Fruit fly (Drosophila melanogaster) whole organism, embryonic: ENCODE results near the gene Tollo.

Experiments used
- Atf3 ChIP-seq: fragments of 200-800 bp; sonication (Bioruptor generic); optimal IDR thresholded peaks from 3 replicates; lab custom pipeline; 2016; ENCODE audit warnings: missing biosample characterization, missing genetic modification characterization
- Awh ChIP-seq: fragments of 200-800 bp; sonication (Bioruptor generic); IDR thresholded peaks from 2 replicates; pipeline ENCODE4, ENCODE4 v1.3.6; 2022; ENCODE audit warnings: missing biosample characterization, missing genetic modification characterization
- CG1024 ChIP-seq: fragments of 200-800 bp; sonication (Bioruptor generic); IDR thresholded peaks from 2 replicates; pipeline ENCODE4 v1.3.6; 2022; ENCODE audit warnings: missing biosample characterization, missing genetic modification characterization
- CG11247 ChIP-seq: fragments of 200-800 bp; sonication (Bioruptor generic); IDR thresholded peaks from 2 replicates; pipeline ENCODE4 v1.3.6; 2022; ENCODE audit warnings: missing biosample characterization, missing genetic modification characterization
- CG11504 ChIP-seq: fragments of 200-800 bp; sonication (Bioruptor generic); optimal IDR thresholded peaks from 3 replicates; lab custom pipeline; 2019; ENCODE audit warnings: missing biosample characterization, mild to moderate bottlenecking, missing genetic modification characterization, moderate library complexity
- CG13287 ChIP-seq: fragments of 200-800 bp; sonication (Bioruptor generic); IDR thresholded peaks from 2 replicates; pipeline ENCODE4 v1.3.6; 2022; ENCODE audit warnings: missing biosample characterization, missing genetic modification characterization; ENCODE audit not compliant: partially characterized antibody
- CG13424 ChIP-seq: fragments of 200-800 bp; sonication (Bioruptor generic); optimal IDR thresholded peaks from 2 replicates; lab custom pipeline; 2019; ENCODE audit warnings: missing biosample characterization, mild to moderate bottlenecking, missing genetic modification characterization, moderate library complexity
- CG14014 ChIP-seq: fragments of 200-800 bp; sonication (Bioruptor generic); IDR thresholded peaks from 2 replicates; pipeline ENCODE4 v1.3.6; 2022; ENCODE audit warnings: missing biosample characterization, missing genetic modification characterization
- CG14860 ChIP-seq: fragments of 200-800 bp; sonication (Bioruptor generic); IDR thresholded peaks from 3 replicates; pipeline ENCODE4 v1.3.6; 2022; ENCODE audit warnings: missing biosample characterization, missing genetic modification characterization; ENCODE audit not compliant: partially characterized antibody
- CG15269 ChIP-seq: fragments of 200-800 bp; sonication (Bioruptor generic); optimal IDR thresholded peaks from 2 replicates; lab custom pipeline; 2018; ENCODE audit warnings: missing biosample characterization, mild to moderate bottlenecking, missing genetic modification characterization, moderate library complexity
- CG15601 ChIP-seq: fragments of 200-800 bp; sonication (Bioruptor generic); optimal IDR thresholded peaks from 3 replicates; lab custom pipeline; 2019; ENCODE audit warnings: missing biosample characterization, mild to moderate bottlenecking, missing genetic modification characterization, moderate library complexity
- CG1602 ChIP-seq: fragments of 200-800 bp; sonication (Bioruptor generic); optimal IDR thresholded peaks from 3 replicates; lab custom pipeline; 2016; ENCODE audit warnings: missing biosample characterization, missing genetic modification characterization
- CG1603 ChIP-seq: fragments of 200-800 bp; sonication (Bioruptor generic); optimal IDR thresholded peaks from 2 replicates; lab custom pipeline; 2019; ENCODE audit warnings: missing biosample characterization, mild to moderate bottlenecking, missing genetic modification characterization, moderate library complexity
- CG30431 ChIP-seq: fragments of 200-800 bp; sonication (Bioruptor generic); optimal IDR thresholded peaks from 2 replicates; lab custom pipeline; 2017; ENCODE audit warnings: missing biosample characterization, missing genetic modification characterization
- CG33213 ChIP-seq: fragments of 200-800 bp; sonication (Bioruptor generic); optimal IDR thresholded peaks from 3 replicates; lab custom pipeline; 2016; ENCODE audit warnings: missing biosample characterization, missing genetic modification characterization
- CG4424 ChIP-seq: fragments of 200-800 bp; sonication (Bioruptor generic); optimal IDR thresholded peaks from 3 replicates; lab custom pipeline; 2016; ENCODE audit warnings: missing biosample characterization, missing genetic modification characterization
- CG7839 ChIP-seq: fragments of 200-800 bp; sonication (Bioruptor generic); optimal IDR thresholded peaks from 3 replicates; lab custom pipeline; 2018; ENCODE audit warnings: missing biosample characterization, mild to moderate bottlenecking, missing genetic modification characterization, moderate library complexity
- CG8359 ChIP-seq: fragments of 200-800 bp; sonication (Bioruptor generic); optimal IDR thresholded peaks from 2 replicates; lab custom pipeline; 2017; ENCODE audit warnings: missing biosample characterization, mild to moderate bottlenecking, missing genetic modification characterization, borderline replicate concordance
- CkIIα-i1 ChIP-seq: fragments of 200-800 bp; sonication (Bioruptor generic); IDR thresholded peaks from 2 replicates; pipeline ENCODE4 v1.3.6; 2022; ENCODE audit warnings: missing biosample characterization, missing genetic modification characterization
- Dbx ChIP-seq: fragments of 200-800 bp; sonication (Bioruptor generic); IDR thresholded peaks from 3 replicates; pipeline ENCODE4 v1.3.6; 2022; ENCODE audit warnings: missing biosample characterization, missing genetic modification characterization
- Dref ChIP-seq: fragments of 200-800 bp; sonication (Bioruptor generic); IDR thresholded peaks from 2 replicates; pipeline ENCODE4 v1.3.6; 2022; ENCODE audit warnings: missing biosample characterization, missing genetic modification characterization
- E2f1 ChIP-seq: fragments of 200-800 bp; sonication (Bioruptor generic); IDR thresholded peaks from 2 replicates; pipeline ENCODE4 v1.3.6; 2022; ENCODE audit warnings: missing biosample characterization, missing genetic modification characterization
- Ets97D ChIP-seq: fragments of 200-800 bp; sonication (Bioruptor generic); optimal IDR thresholded peaks from 3 replicates; lab custom pipeline; 2016; ENCODE audit warnings: missing biosample characterization, missing genetic modification characterization
- HLH54F ChIP-seq: fragments of 200-800 bp; sonication (Bioruptor generic); optimal IDR thresholded peaks from 3 replicates; lab custom pipeline; 2016; ENCODE audit warnings: missing biosample characterization, missing genetic modification characterization
- Mad ChIP-seq: fragments of 200-800 bp; sonication (Bioruptor generic); optimal IDR thresholded peaks from 2 replicates; lab custom pipeline; 2016; ENCODE audit warnings: missing biosample characterization, missing genetic modification characterization
- Opbp ChIP-seq: fragments of 200-800 bp; sonication (Bioruptor generic); IDR thresholded peaks from 3 replicates; pipeline ENCODE4 v1.3.6; 2022; ENCODE audit warnings: missing biosample characterization, missing genetic modification characterization; ENCODE audit not compliant: partially characterized antibody
- Sin3A ChIP-seq: fragments of >200 bp; optimal IDR thresholded peaks from 2 replicates; lab custom pipeline; 2018
- Trl ChIP-seq, 3 experiments: fragments of >200 bp in 2 of 3; fragments of 200-800 bp in 1 of 3; sonication (Bioruptor generic) in 1 of 3; optimal IDR thresholded peaks; 2 replicates in 1 of 3; 3 replicates in 2 of 3; lab custom pipeline; 2016 to 2017; ENCODE audit warnings: missing biosample characterization in 1 of 3, missing genetic modification characterization in 1 of 3
- al ChIP-seq: fragments of 200-800 bp; sonication (Bioruptor generic); IDR thresholded peaks from 2 replicates; pipeline ENCODE4 v1.3.6; 2022; ENCODE audit warnings: missing biosample characterization, missing genetic modification characterization
- btn ChIP-seq: fragments of 200-800 bp; sonication (Bioruptor generic); optimal IDR thresholded peaks from 2 replicates; lab custom pipeline; 2016; ENCODE audit warnings: missing biosample characterization, missing genetic modification characterization
- cad ChIP-seq: fragments of >200 bp; optimal IDR thresholded peaks from 2 replicates; lab custom pipeline; 2017; ENCODE audit warnings: missing biosample characterization, missing genetic modification characterization
- chinmo ChIP-seq: fragments of 200-800 bp; sonication (Bioruptor generic); IDR thresholded peaks from 4 replicates; pipeline ENCODE4 v1.3.6; 2022; ENCODE audit warnings: missing biosample characterization, missing genetic modification characterization; ENCODE audit not compliant: partially characterized antibody
- crc ChIP-seq: fragments of 200-800 bp; sonication (Bioruptor generic); optimal IDR thresholded peaks from 2 replicates; lab custom pipeline; 2016; ENCODE audit warnings: missing biosample characterization, missing genetic modification characterization
- dmrt11E ChIP-seq: fragments of 200-800 bp; sonication (Bioruptor generic); optimal IDR thresholded peaks from 3 replicates; lab custom pipeline; 2018; ENCODE audit warnings: missing biosample characterization, mild to moderate bottlenecking, missing genetic modification characterization, moderate library complexity
- dmrt99B ChIP-seq: fragments of 200-800 bp; sonication (Bioruptor generic); optimal IDR thresholded peaks from 2 replicates; lab custom pipeline; 2018; ENCODE audit warnings: missing biosample characterization, mild to moderate bottlenecking, missing genetic modification characterization, moderate library complexity
- dysf ChIP-seq: fragments of 200-800 bp; sonication (Bioruptor generic); IDR thresholded peaks from 3 replicates; pipeline ENCODE4 v1.3.6; 2022; ENCODE audit warnings: missing biosample characterization, missing genetic modification characterization
- grn ChIP-seq: fragments of 200-800 bp; sonication (Bioruptor generic); optimal IDR thresholded peaks from 3 replicates; lab custom pipeline; 2017; ENCODE audit warnings: missing biosample characterization, missing genetic modification characterization
- ham ChIP-seq: fragments of 200-800 bp; sonication (Bioruptor generic); IDR thresholded peaks from 2 replicates; pipeline ENCODE4 v1.3.6; 2022; ENCODE audit warnings: missing biosample characterization, missing genetic modification characterization
- kni ChIP-seq: fragments of 200-800 bp; sonication (Bioruptor generic); optimal IDR thresholded peaks from 3 replicates; lab custom pipeline; 2017; ENCODE audit warnings: mild to moderate bottlenecking, missing biosample characterization, missing genetic modification reagents, missing genetic modification characterization
- luna ChIP-seq: fragments of 200-800 bp; sonication (Bioruptor generic); optimal IDR thresholded peaks from 2 replicates; lab custom pipeline; 2016; ENCODE audit warnings: missing biosample characterization, missing genetic modification characterization
- nerfin-1 ChIP-seq: fragments of 200-800 bp; sonication (Bioruptor generic); optimal IDR thresholded peaks from 3 replicates; lab custom pipeline; 2019; ENCODE audit warnings: missing biosample characterization, mild to moderate bottlenecking, missing genetic modification characterization, moderate library complexity
- pita ChIP-seq: fragments of 200-800 bp; sonication (Bioruptor generic); optimal IDR thresholded peaks from 2 replicates; lab custom pipeline; 2017; ENCODE audit warnings: missing biosample characterization, mild to moderate bottlenecking, missing genetic modification characterization
- repo ChIP-seq: fragments of 200-800 bp; sonication (Bioruptor generic); optimal IDR thresholded peaks from 2 replicates; lab custom pipeline; 2016; ENCODE audit warnings: missing biosample characterization, missing genetic modification characterization
- sc ChIP-seq, 3 experiments: fragments of >200 bp in 2 of 3; fragments of 200-800 bp in 1 of 3; sonication (Bioruptor generic) in 1 of 3; optimal IDR thresholded peaks; 2 replicates in 2 of 3; 3 replicates in 1 of 3; lab custom pipeline; 2017; ENCODE audit warnings: mild to moderate bottlenecking in 1 of 3, missing biosample characterization in 1 of 3, missing genetic modification characterization in 1 of 3, missing genetic modification reagents in 1 of 3
- sima ChIP-seq: fragments of 200-800 bp; sonication (Bioruptor generic); optimal IDR thresholded peaks from 2 replicates; lab custom pipeline; 2016; ENCODE audit warnings: missing biosample characterization, missing genetic modification characterization
- slp2 ChIP-seq: fragments of 200-800 bp; sonication (Bioruptor generic); optimal IDR thresholded peaks from 2 replicates; lab custom pipeline; 2016; ENCODE audit warnings: missing biosample characterization, missing genetic modification characterization
- tgo ChIP-seq: fragments of 200-800 bp; sonication (Bioruptor generic); IDR thresholded peaks from 3 replicates; pipeline ENCODE4 v1.3.6; 2022; ENCODE audit warnings: missing biosample characterization, missing genetic modification characterization
- trem ChIP-seq: fragments of 200-800 bp; optimal IDR thresholded peaks from 3 replicates; lab custom pipeline; 2019; ENCODE audit warnings: missing biosample characterization, mild to moderate bottlenecking, missing genetic modification characterization, moderate library complexity

Tollo gene

DNA sequence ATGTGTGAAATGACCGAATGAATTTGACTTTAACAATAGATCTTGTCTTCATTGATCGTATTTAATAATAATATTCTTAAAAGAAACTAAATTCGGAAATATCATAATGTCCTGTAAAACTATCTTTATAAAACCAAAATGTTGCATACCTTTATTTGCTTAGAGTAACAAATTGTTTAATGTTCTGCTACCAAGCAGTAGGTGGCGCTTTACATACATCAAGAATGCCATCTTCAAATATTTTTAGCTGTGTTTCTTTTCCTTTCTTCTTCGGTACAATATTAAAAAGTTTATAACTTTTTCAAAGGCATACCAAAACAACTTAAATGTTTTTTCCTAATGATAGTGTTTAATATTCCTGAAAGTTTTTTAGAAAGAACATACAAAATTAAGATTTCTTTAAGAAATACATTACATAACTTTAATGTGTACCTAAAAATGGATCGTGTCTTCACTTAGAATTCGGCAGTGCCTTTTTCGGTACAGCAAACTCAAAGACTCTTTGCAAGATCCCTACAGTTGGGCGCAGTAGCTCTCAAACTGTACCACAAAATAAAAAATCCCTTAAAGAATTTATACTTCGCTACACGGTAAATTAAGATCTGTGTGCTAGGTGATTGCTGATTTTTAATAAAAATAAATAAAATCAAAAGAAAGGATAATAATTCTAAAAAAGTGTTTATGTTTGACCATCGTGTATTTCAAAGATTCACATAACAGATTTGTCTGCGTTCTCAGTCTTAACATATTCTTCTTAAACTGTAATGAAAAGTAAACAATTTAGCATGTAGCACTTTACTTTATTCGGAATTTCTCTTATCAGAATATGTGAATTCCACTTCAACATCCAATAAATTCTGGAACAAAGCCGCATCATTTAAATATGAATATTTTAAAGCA lies 32.5 kb downstream of the Tollo start (continued):
- TF ChIP-seq CG7839 (tag; lab: Kevin White, UChicago): peak; percentile 30
- no peak for TF ChIP-seq Trl (optimal IDR thresholded peaks at IDR 0.05; lab: Kevin White, UChicago)
- no peak for TF ChIP-seq Trl (GFP tag; optimal IDR thresholded peaks at IDR 0.05; lab: Kevin White, UChicago)
- peak; percentile 58 for TF ChIP-seq cad (GFP tag; lab: Kevin White, UChicago)
- no peak for TF ChIP-seq CG14014 (GFP tag; lab: Robert Waterston, UW)
- TF ChIP-seq CG1602: no peak
- TF ChIP-seq tgo (GFP tag; lab: Robert Waterston, UW): no peak
- TF ChIP-seq chinmo (GFP tag; lab: Robert Waterston, UW): no peak
- TF ChIP-seq nerfin-1: no peak
- peak; percentile 6 for TF ChIP-seq dmrt11E (tag; lab: Kevin White, UChicago)
- TF ChIP-seq CG8359 (GFP tag; lab: Kevin White, UChicago): peak; percentile 35
- TF ChIP-seq CG30431 (GFP tag; lab: Kevin White, UChicago): no peak
- TF ChIP-seq sima (GFP tag; lab: Kevin White, UChicago): no peak
- peak; percentile 71 for TF ChIP-seq pita (GFP tag; lab: Kevin White, UChicago)
- TF ChIP-seq sc (optimal IDR thresholded peaks at IDR 0.05; lab: Kevin White, UChicago): no peak
- no peak for TF ChIP-seq sc (GFP tag; optimal IDR thresholded peaks at IDR 0.05; lab: Kevin White, UChicago)
- no peak for TF ChIP-seq kni (GFP tag; lab: Kevin White, UChicago)
- TF ChIP-seq Dref (GFP tag; lab: Robert Waterston, UW): no peak
- TF ChIP-seq CG4424 (GFP tag; lab: Kevin White, UChicago): peak; percentile 29
- TF ChIP-seq CkIIα-i1 (GFP tag; lab: Robert Waterston, UW): no peak
- no peak for TF ChIP-seq Mad (GFP tag; lab: Kevin White, UChicago)
- TF ChIP-seq al (GFP tag; lab: Robert Waterston, UW): no peak
- peak; percentile 5 for TF ChIP-seq CG15601
- TF ChIP-seq CG11504 (tag; lab: Kevin White, UChicago): peak; percentile 37
- no peak for TF ChIP-seq HLH54F (GFP tag; lab: Kevin White, UChicago)
- no peak for TF ChIP-seq grn
- no peak for TF ChIP-seq repo
- no peak for TF ChIP-seq Opbp (GFP tag; lab: Robert Waterston, UW)
- no peak for TF ChIP-seq CG11247

DNA sequence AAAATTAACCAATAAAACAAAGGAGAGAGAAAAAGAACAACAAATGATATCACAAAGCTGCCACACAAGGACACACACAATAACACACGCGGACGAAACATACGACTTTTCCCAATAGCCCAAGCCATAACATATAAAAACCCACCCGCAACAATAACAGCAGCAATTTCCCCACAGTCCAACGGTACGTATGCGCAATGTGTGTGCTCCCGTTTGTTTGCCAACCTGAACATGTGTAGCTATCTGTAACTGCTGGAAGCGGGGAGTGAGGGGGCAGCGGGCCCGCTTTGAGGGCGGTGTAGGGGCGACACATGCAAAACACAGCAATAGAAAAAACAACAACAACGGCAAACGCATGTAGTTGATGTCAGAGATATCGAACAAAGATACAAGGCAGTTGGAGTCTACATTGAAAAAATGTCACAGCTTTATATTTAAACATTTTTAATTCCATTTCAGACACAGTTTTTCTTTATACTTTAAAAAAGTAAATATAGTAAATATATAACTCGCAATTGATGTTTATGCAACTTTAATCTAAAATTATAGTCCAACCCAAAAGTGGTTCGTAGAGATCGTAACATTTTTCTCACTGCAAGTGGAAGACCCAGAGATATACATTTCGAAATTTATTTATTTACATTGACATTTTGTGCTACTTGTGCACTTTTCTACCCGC lies 33.4 kb downstream of the Tollo start:
- no peak for TF ChIP-seq E2f1 (GFP tag; lab: Robert Waterston, UW)
- no peak for TF ChIP-seq crc (GFP tag; lab: Kevin White, UChicago)
- peak; percentile 31 for TF ChIP-seq dmrt99B (tag; lab: Kevin White, UChicago)
- TF ChIP-seq trem (tag; lab: Kevin White, UChicago): no peak
- no peak for TF ChIP-seq slp2
- TF ChIP-seq CG13424 (tag; lab: Kevin White, UChicago): no peak
- TF ChIP-seq dysf: peak; percentile 52; the same call in 2 of the 3 replicates
- TF ChIP-seq Ets97D (GFP tag; lab: Kevin White, UChicago): no peak
- no peak for TF ChIP-seq ham (GFP tag; lab: Robert Waterston, UW)
- no peak for TF ChIP-seq btn
- no peak for TF ChIP-seq Atf3 (GFP tag; lab: Kevin White, UChicago)
- TF ChIP-seq CG14860 (GFP tag; lab: Robert Waterston, UW): no peak
- TF ChIP-seq Mad (GFP tag; lab: Kevin White, UChicago): no peak
- TF ChIP-seq CG33213 (GFP tag; lab: Kevin White, UChicago): no peak
- TF ChIP-seq CG1603 (tag; lab: Kevin White, UChicago): no peak
- peak; percentile 27 for TF ChIP-seq CG15269
- TF ChIP-seq Awh (GFP tag; lab: Robert Waterston, UW): no peak
- no peak for TF ChIP-seq Dbx (GFP tag; lab: Robert Waterston, UW)
- TF ChIP-seq luna: no peak
- TF ChIP-seq Sin3A: no peak
- TF ChIP-seq CG1024: 0 out of 2 replicates have a peak, but pooled peaks have one; percentile 9
- TF ChIP-seq CG13287 (GFP tag; lab: Robert Waterston, UW): no peak
